Fruit fly (Drosophila melanogaster) whole organism, prepupa: Measurements from ENCODE around the gene CG10874.

ENCODE experiments used
- CG10631 ChIP-seq: fragments of 200-800 bp; sonication (Bioruptor generic); optimal IDR thresholded peaks from 2 replicates; lab custom pipeline; 2016; ENCODE audit warnings: missing biosample characterization, missing genetic modification characterization
- CG10669 ChIP-seq: fragments of 200-800 bp; sonication (Bioruptor generic); optimal IDR thresholded peaks from 3 replicates; lab custom pipeline; 2018; ENCODE audit warnings: missing biosample characterization, mild to moderate bottlenecking, missing genetic modification characterization, moderate library complexity
- CG11294 ChIP-seq: fragments of 200-800 bp; sonication (Bioruptor generic); IDR thresholded peaks from 2 replicates; pipeline ENCODE4 v1.3.6; 2022; ENCODE audit warnings: missing biosample characterization, missing genetic modification characterization
- CG11762 ChIP-seq: fragments of 200-800 bp; sonication (Bioruptor generic); optimal IDR thresholded peaks from 3 replicates; lab custom pipeline; 2016; ENCODE audit warnings: missing biosample characterization, missing genetic modification characterization; ENCODE audit not compliant: insufficient read depth
- CG15336 ChIP-seq: fragments of 200-800 bp; sonication (Bioruptor generic); IDR thresholded peaks from 2 replicates; pipeline ENCODE4 v1.3.6; 2022; ENCODE audit warnings: missing biosample characterization, missing genetic modification characterization
- CG1621 ChIP-seq: fragments of 200-800 bp; sonication (Bioruptor generic); optimal IDR thresholded peaks from 3 replicates; lab custom pipeline; 2018; ENCODE audit warnings: missing biosample characterization, mild to moderate bottlenecking, missing genetic modification characterization
- CG16779 ChIP-seq: fragments of 200-800 bp; sonication (Bioruptor generic); optimal IDR thresholded peaks from 3 replicates; lab custom pipeline; 2017; ENCODE audit warnings: missing biosample characterization, mild to moderate bottlenecking, missing genetic modification characterization
- CG3032 ChIP-seq: fragments of 200-800 bp; optimal IDR thresholded peaks from 2 replicates; lab custom pipeline; 2019; ENCODE audit warnings: missing biosample characterization, mild to moderate bottlenecking, missing genetic modification characterization, moderate library complexity
- CG31627 ChIP-seq: fragments of 200-800 bp; sonication (Bioruptor generic); optimal IDR thresholded peaks from 3 replicates; lab custom pipeline; 2016; ENCODE audit warnings: missing biosample characterization, missing genetic modification characterization
- CG32006 ChIP-seq: fragments of 200-800 bp; sonication (Bioruptor generic); optimal IDR thresholded peaks from 3 replicates; lab custom pipeline; 2017; ENCODE audit warnings: missing biosample characterization, mild to moderate bottlenecking, missing genetic modification characterization
- CG34406 ChIP-seq: fragments of 200-800 bp; sonication (Bioruptor generic); optimal IDR thresholded peaks from 3 replicates; lab custom pipeline; 2016; ENCODE audit warnings: missing biosample characterization, missing genetic modification characterization
- CG3919 ChIP-seq: fragments of 200-800 bp; sonication (Bioruptor generic); optimal IDR thresholded peaks from 3 replicates; lab custom pipeline; 2016; ENCODE audit warnings: missing biosample characterization, missing genetic modification characterization
- CG4318 ChIP-seq: fragments of 200-800 bp; sonication (Bioruptor generic); optimal IDR thresholded peaks from 3 replicates; lab custom pipeline; 2017; ENCODE audit warnings: missing biosample characterization, mild to moderate bottlenecking, missing genetic modification characterization
- CG6276 ChIP-seq: fragments of 200-800 bp; sonication (Bioruptor generic); optimal IDR thresholded peaks from 2 replicates; lab custom pipeline; 2017; ENCODE audit warnings: missing biosample characterization, mild to moderate bottlenecking, missing genetic modification characterization
- CG6792 ChIP-seq: fragments of 200-800 bp; sonication (Bioruptor generic); optimal IDR thresholded peaks from 3 replicates; lab custom pipeline; 2016; ENCODE audit warnings: missing biosample characterization, missing genetic modification characterization
- CG6808 ChIP-seq: fragments of 200-800 bp; sonication (Bioruptor generic); optimal IDR thresholded peaks from 3 replicates; lab custom pipeline; 2017; ENCODE audit warnings: missing biosample characterization, missing genetic modification characterization, mild to moderate bottlenecking, moderate library complexity, missing genetic modification reagents
- CG6854 ChIP-seq: fragments of 200-800 bp; sonication (Bioruptor generic); optimal IDR thresholded peaks from 2 replicates; lab custom pipeline; 2017; ENCODE audit warnings: missing biosample characterization, mild to moderate bottlenecking, missing genetic modification characterization
- CG7368 ChIP-seq: fragments of 200-800 bp; sonication (Bioruptor generic); optimal IDR thresholded peaks from 3 replicates; lab custom pipeline; 2016; ENCODE audit warnings: missing biosample characterization, missing genetic modification characterization
- CG8632 ChIP-seq: fragments of 200-800 bp; sonication (Bioruptor generic); optimal IDR thresholded peaks from 3 replicates; lab custom pipeline; 2016; ENCODE audit warnings: missing biosample characterization, missing genetic modification characterization
- CG9139 ChIP-seq: fragments of 200-800 bp; sonication (Bioruptor generic); optimal IDR thresholded peaks from 3 replicates; lab custom pipeline; 2017; ENCODE audit warnings: missing biosample characterization, mild to moderate bottlenecking, missing genetic modification characterization
- Eip75B ChIP-seq: fragments of 200-800 bp; sonication (Bioruptor generic); optimal IDR thresholded peaks from 3 replicates; lab custom pipeline; 2016; ENCODE audit warnings: missing biosample characterization, missing genetic modification characterization
- Eip78C ChIP-seq: fragments of 200-800 bp; sonication (Bioruptor generic); peaks from one replicate; lab custom pipeline; 2016; ENCODE audit warnings: missing biosample characterization, missing genetic modification characterization
- Ets21C ChIP-seq: fragments of 200-800 bp; sonication (Bioruptor generic); optimal IDR thresholded peaks from 3 replicates; lab custom pipeline; 2016; ENCODE audit warnings: missing biosample characterization, missing genetic modification characterization
- Gug ChIP-seq: fragments of 200-800 bp; sonication (Bioruptor generic); IDR thresholded peaks from 2 replicates; pipeline ENCODE4 v1.3.6; 2022; ENCODE audit warnings: missing biosample characterization, missing genetic modification characterization
- Hr38 ChIP-seq: sonication (Bioruptor generic); optimal IDR thresholded peaks from 2 replicates; lab custom pipeline; 2016; ENCODE audit warnings: missing biosample characterization, missing genetic modification characterization
- Hr4 ChIP-seq: fragments of 200-800 bp; sonication (Bioruptor generic); optimal IDR thresholded peaks from 3 replicates; lab custom pipeline; 2016; ENCODE audit warnings: missing biosample characterization, missing genetic modification characterization
- Lpt ChIP-seq: fragments of 200-800 bp; sonication (Bioruptor generic); optimal IDR thresholded peaks from 3 replicates; lab custom pipeline; 2016; ENCODE audit warnings: missing biosample characterization, missing genetic modification characterization
- Met ChIP-seq: fragments of 200-800 bp; sonication (Bioruptor generic); optimal IDR thresholded peaks from 3 replicates; lab custom pipeline; 2016; ENCODE audit warnings: missing biosample characterization, missing genetic modification characterization
- OdsH ChIP-seq: fragments of 200-800 bp; sonication (Bioruptor generic); optimal IDR thresholded peaks from 3 replicates; lab custom pipeline; 2016; ENCODE audit warnings: missing biosample characterization, missing genetic modification characterization
- Smox ChIP-seq: fragments of 200-800 bp; sonication (Bioruptor generic); optimal IDR thresholded peaks from 3 replicates; lab custom pipeline; 2016; ENCODE audit warnings: missing biosample characterization, missing genetic modification characterization
- Sox102F ChIP-seq: fragments of 200-800 bp; sonication (Bioruptor generic); optimal IDR thresholded peaks from 2 replicates; lab custom pipeline; 2016; ENCODE audit warnings: missing biosample characterization, mild to moderate bottlenecking, missing genetic modification characterization
- Sox14 ChIP-seq: fragments of 200-800 bp; sonication (Bioruptor generic); optimal IDR thresholded peaks from 3 replicates; lab custom pipeline; 2016; ENCODE audit warnings: missing biosample characterization, missing genetic modification characterization
- Sox15 ChIP-seq: fragments of 200-800 bp; sonication (Bioruptor generic); optimal IDR thresholded peaks from 3 replicates; lab custom pipeline; 2016; ENCODE audit warnings: missing biosample characterization, missing genetic modification characterization
- achi ChIP-seq: fragments of 200-800 bp; sonication (Bioruptor generic); optimal IDR thresholded peaks from 3 replicates; lab custom pipeline; 2016; ENCODE audit warnings: missing biosample characterization, missing genetic modification characterization
- acj6 ChIP-seq: fragments of 200-800 bp; sonication (Bioruptor generic); optimal IDR thresholded peaks from 3 replicates; lab custom pipeline; 2016; ENCODE audit warnings: missing biosample characterization, missing genetic modification characterization
- cyc ChIP-seq: fragments of 200-800 bp; sonication (Bioruptor generic); optimal IDR thresholded peaks from 3 replicates; lab custom pipeline; 2016; ENCODE audit warnings: missing biosample characterization, missing genetic modification characterization
- dac ChIP-seq: fragments of 200-800 bp; sonication (Bioruptor generic); optimal IDR thresholded peaks from 2 replicates; lab custom pipeline; 2017; ENCODE audit warnings: missing biosample characterization, mild to moderate bottlenecking, missing genetic modification characterization
- dsx ChIP-seq: fragments of 200-800 bp; optimal IDR thresholded peaks from 3 replicates; lab custom pipeline; 2019; ENCODE audit warnings: missing biosample characterization, mild to moderate bottlenecking, missing genetic modification characterization, moderate library complexity; ENCODE audit not compliant: poor library complexity, severe bottlenecking
- eg ChIP-seq: fragments of 200-800 bp; sonication (Bioruptor generic); IDR thresholded peaks from 3 replicates; pipeline ENCODE4 v1.3.6; 2022; ENCODE audit warnings: missing biosample characterization, missing genetic modification characterization
- esn ChIP-seq: fragments of 200-800 bp; sonication (Bioruptor generic); optimal IDR thresholded peaks from 2 replicates; lab custom pipeline; 2016; ENCODE audit warnings: missing biosample characterization, mild to moderate bottlenecking, missing genetic modification characterization, moderate library complexity
- fd85E ChIP-seq: fragments of 200-800 bp; sonication (Bioruptor generic); optimal IDR thresholded peaks from 3 replicates; lab custom pipeline; 2016; ENCODE audit warnings: missing biosample characterization, missing genetic modification characterization
- fkh ChIP-seq: fragments of 200-800 bp; sonication (Bioruptor generic); optimal IDR thresholded peaks from 3 replicates; lab custom pipeline; 2017; ENCODE audit warnings: missing biosample characterization, mild to moderate bottlenecking, missing genetic modification characterization, moderate library complexity
- lz ChIP-seq: fragments of 200-800 bp; sonication (Bioruptor generic); optimal IDR thresholded peaks from 3 replicates; lab custom pipeline; 2016; ENCODE audit warnings: missing biosample characterization, missing genetic modification characterization
- net ChIP-seq: fragments of 200-800 bp; sonication (Bioruptor generic); optimal IDR thresholded peaks from 3 replicates; lab custom pipeline; 2016; ENCODE audit warnings: missing biosample characterization, missing genetic modification characterization
- salr ChIP-seq, 2 experiments: fragments of 200-800 bp; sonication (Bioruptor generic); optimal IDR thresholded peaks; 3 replicates each; lab custom pipeline; 2016 to 2018; ENCODE audit warnings: missing biosample characterization in 2 of 2, missing genetic modification characterization in 2 of 2, mild to moderate bottlenecking in 1 of 2
- spab ChIP-seq: fragments of 200-800 bp; sonication (Bioruptor generic); optimal IDR thresholded peaks from 2 replicates; lab custom pipeline; 2017; ENCODE audit warnings: missing biosample characterization, mild to moderate bottlenecking, missing genetic modification characterization, missing genetic modification reagents
- ss ChIP-seq, 2 experiments: fragments of 200-800 bp; sonication (Bioruptor generic); optimal IDR thresholded peaks; 2 replicates in 1 of 2; 3 replicates in 1 of 2; lab custom pipeline; 2017 to 2018; ENCODE audit warnings: mild to moderate bottlenecking in 2 of 2, missing biosample characterization in 2 of 2, missing genetic modification characterization in 2 of 2, moderate library complexity in 1 of 2
- svp ChIP-seq: fragments of 200-800 bp; sonication (Bioruptor generic); peaks from one replicate; lab custom pipeline; 2016; ENCODE audit warnings: missing biosample characterization, missing genetic modification characterization
- topi ChIP-seq: fragments of 200-800 bp; sonication (Bioruptor generic); optimal IDR thresholded peaks from 3 replicates; lab custom pipeline; 2016; ENCODE audit warnings: missing biosample characterization, missing genetic modification characterization
- vri ChIP-seq: fragments of 200-800 bp; sonication (Bioruptor generic); optimal IDR thresholded peaks from 3 replicates; lab custom pipeline; 2016; ENCODE audit warnings: missing biosample characterization, mild to moderate bottlenecking, missing genetic modification characterization

The CG10874 gene

dm6 chr2L:2202853-2203717 is 10.9 kb upstream of the CG10874 start:
- TF ChIP-seq CG11762 (GFP tag; lab: Kevin White, UChicago) (peak; percentile 40), Sox15 (no peak), Sox102F (GFP tag; lab: Kevin White, UChicago) (peak; percentile 78), esn (GFP tag; lab: Kevin White, UChicago) (peak; percentile 18), CG8632 (GFP tag; lab: Kevin White, UChicago) (no peak), salr (GFP tag; optimal IDR thresholded peaks at IDR 0.05; lab: Kevin White, UChicago) (peak; percentile 35 to 37), CG11294 (GFP tag; lab: Robert Waterston, UW) (peak; percentile 24; the same call in 1 of the 2 replicates), acj6 (GFP tag; lab: Kevin White, UChicago) (peak; percentile 47), Smox (no peak), fkh (peak; percentile 22), dac (GFP tag; lab: Kevin White, UChicago) (peak; percentile 7), Hr4 (GFP tag; lab: Kevin White, UChicago) (no peak), Gug (peak; percentile 66; the same call in 1 of the 2 replicates), CG6808 (peak; percentile 64), CG15336 (GFP tag; lab: Robert Waterston, UW) (peak; percentile 54), CG34406 (no peak), Ets21C (peak; percentile 8), spab (peak; percentile 10), Lpt (peak; percentile 92), CG31627 (no peak), lz (peak; percentile 4), CG10631 (GFP tag; lab: Kevin White, UChicago) (peak; percentile 7), Met (GFP tag; lab: Kevin White, UChicago) (peak; percentile 66), CG10669 (GFP tag; lab: Kevin White, UChicago) (peak; percentile 14), eg (GFP tag; lab: Robert Waterston, UW) (no peak; the same call in 1 of the 3 replicates), CG4318 (GFP tag; lab: Kevin White, UChicago) (no peak), CG6854 (GFP tag; lab: Kevin White, UChicago) (peak; percentile 87), Hr38 (no peak), CG16779 (tag; lab: Kevin White, UChicago) (peak; percentile 39), CG9139 (peak; percentile 57), fd85E (GFP tag; lab: Kevin White, UChicago) (peak; percentile 44), svp (GFP tag; lab: Kevin White, UChicago) (peak; percentile 86), CG32006 (GFP tag; lab: Kevin White, UChicago) (peak; percentile 59), topi (GFP tag; lab: Kevin White, UChicago) (no peak), vri (GFP tag; lab: Kevin White, UChicago) (peak; percentile 80), Sox14 (GFP tag; lab: Kevin White, UChicago) (peak; percentile 87), CG6276 (GFP tag; lab: Kevin White, UChicago) (peak; percentile 62), CG3919 (GFP tag; lab: Kevin White, UChicago) (peak; percentile 32), achi (GFP tag; lab: Kevin White, UChicago) (peak; percentile 37), CG6792 (GFP tag; lab: Kevin White, UChicago) (peak; percentile 45), CG1621 (tag; lab: Kevin White, UChicago) (peak; percentile 57), ss (GFP tag; optimal IDR thresholded peaks at IDR 0.05; lab: Kevin White, UChicago) (peak; percentile 72 to 90), Eip75B (GFP tag; lab: Kevin White, UChicago) (peak; percentile 75), OdsH (GFP tag; lab: Kevin White, UChicago) (peak; percentile 25), dsx (GFP tag; lab: Kevin White, UChicago) (peak; percentile 85), Eip78C (GFP tag; lab: Kevin White, UChicago) (peak; percentile 90), CG3032 (tag; lab: Kevin White, UChicago) (peak; percentile 45), CG7368 (GFP tag; lab: Kevin White, UChicago) (peak; percentile 6), net (peak; percentile 60), cyc (GFP tag; lab: Kevin White, UChicago) (no peak)
